Worm (Caenorhabditis elegans): ENCODE results near the gene nhr-37.
A peak's percentile ranks its signal among the peaks of the same experiment; 100 is the strongest.

Gene nhr-37

DNA sequence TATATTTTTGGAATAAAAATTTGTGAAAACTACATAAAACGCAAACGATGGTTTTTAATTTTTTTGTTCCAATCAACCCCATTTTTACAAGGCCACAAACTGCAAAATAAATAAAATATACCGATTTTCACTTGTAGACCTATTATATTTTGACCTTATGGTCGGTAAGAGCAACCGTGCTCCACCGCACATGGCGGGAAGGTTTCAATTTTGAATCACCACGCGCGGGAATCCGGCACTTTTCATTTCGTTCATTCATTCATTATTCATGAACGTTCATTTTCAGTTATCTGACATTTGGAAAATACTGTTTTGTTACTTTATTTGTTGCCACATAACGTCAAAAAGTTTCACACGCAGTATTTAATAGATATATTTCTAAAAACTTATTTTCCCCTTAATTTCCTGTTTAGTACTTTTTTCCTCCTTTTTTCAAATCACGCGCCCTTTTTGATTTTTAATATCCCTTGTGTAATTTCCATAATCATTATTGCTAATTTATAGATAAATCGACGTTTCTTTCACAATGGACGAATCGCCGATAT lies 28.2 kb upstream of the nhr-37 start, which contains the start of gene hcp-1:
TSS of gene hcp-1 (plus strand) at position 495 of the 545 bp plus-strand sequence.
- TF ChIP-seq mep-1 (tag; optimal IDR thresholded peaks at IDR 0.05): peak; percentile 39
- no peak for TF ChIP-seq nhr-76 (tag; optimal IDR thresholded peaks at IDR 0.05)
- TF ChIP-seq lin-13 (tag; optimal IDR thresholded peaks at IDR 0.05): peak; percentile 2
- TF ChIP-seq hlh-1 (tag; optimal IDR thresholded peaks at IDR 0.05): peak; percentile 32
- no peak for TF ChIP-seq flh-1 (GFP tag; optimal IDR thresholded peaks at IDR 0.05)

DNA sequence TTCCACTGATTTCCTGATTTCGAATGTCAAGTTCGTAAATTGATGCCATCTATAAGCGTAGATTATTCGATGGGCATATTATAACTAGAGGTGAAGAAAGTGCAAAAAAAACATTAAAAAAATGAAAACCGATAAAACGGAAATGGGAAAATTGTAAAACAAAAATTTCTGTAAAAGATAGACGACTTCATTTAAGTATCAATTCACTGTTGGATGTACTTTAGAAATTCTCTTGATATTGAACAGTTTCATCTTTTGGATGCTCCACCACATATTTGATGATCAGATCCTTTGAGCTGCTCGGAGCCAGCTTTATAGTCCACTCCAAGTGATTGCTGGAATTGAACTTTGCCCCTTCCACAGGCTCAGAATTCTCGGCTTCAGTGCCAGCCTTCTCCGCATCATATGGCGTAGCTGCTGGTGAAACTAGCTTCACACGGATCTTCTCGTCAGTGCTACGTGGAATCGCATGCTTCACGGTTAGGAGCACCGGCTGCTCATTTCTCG lies 19.4 kb upstream of the nhr-37 start, which contains the start of gene ZK1055.6:
TSS of gene ZK1055.6 (minus strand) at position 51 of the 507 bp plus-strand sequence.
- TF ChIP-seq unc-120 (tag; optimal IDR thresholded peaks at IDR 0.05; ENCODE audit: poor library complexity, severe bottlenecking) (no peak), lin-13 (tag; optimal IDR thresholded peaks at IDR 0.05) (no peak), elt-1 (tag; optimal IDR thresholded peaks at IDR 0.05; ENCODE audit: borderline replicate concordance, insufficient read depth) (no peak)

DNA sequence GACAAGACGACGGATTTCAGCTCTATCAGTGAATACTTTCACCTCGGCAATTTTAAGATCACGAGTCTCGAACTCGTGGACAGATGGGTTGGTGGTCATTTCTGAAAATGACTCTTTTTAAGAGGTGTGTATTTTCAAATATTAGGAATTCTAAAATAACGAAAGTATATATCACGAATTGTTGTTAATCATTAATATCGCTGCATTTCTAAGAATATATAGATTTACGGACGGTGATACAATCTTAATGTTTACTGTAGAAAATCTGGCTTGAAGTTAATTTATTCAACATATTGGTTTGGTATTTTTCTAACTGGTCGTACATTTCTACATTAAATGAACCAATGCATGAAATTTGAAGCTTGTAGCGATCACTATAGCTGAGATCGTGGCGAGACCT lies 16.7 kb upstream of the nhr-37 start, which contains the start of gene ZK1055.7:
TSS of gene ZK1055.7 (minus strand) at position 101 of the 400 bp plus-strand sequence.
- TF ChIP-seq ceh-43 (GFP tag; optimal IDR thresholded peaks at IDR 0.05) (no peak), lin-32 (GFP tag; optimal IDR thresholded peaks at IDR 0.05) (no peak), bed-3 (GFP tag; optimal IDR thresholded peaks at IDR 0.05) (no peak), sptf-1 (tag; optimal IDR thresholded peaks at IDR 0.05) (no peak), nhr-76 (tag; optimal IDR thresholded peaks at IDR 0.05) (no peak), pha-4 (tag; optimal IDR thresholded peaks at IDR 0.05) (no peak)

DNA sequence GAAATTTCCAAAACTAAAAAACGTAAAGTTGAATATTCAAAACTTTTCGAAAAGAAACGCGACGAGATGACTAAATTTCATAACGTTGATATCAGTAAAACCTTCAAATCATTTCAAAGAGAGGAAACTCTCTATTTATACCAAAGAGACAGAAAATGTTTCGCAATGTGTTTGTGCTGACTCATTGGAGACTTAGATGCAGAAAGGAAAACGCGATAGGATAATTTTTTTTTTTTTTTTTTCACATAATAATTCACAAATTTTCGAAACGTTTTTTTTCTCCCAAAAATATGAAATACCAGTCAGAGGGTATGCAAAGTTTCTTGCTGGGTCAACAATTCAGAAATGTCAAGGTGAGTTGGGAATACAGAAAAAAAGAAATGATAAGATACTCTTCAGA lies 15.8 kb upstream of the nhr-37 start:
- TF ChIP-seq nhr-76 (tag; optimal IDR thresholded peaks at IDR 0.05) (no peak), nhr-12 (tag; optimal IDR thresholded peaks at IDR 0.05) (no peak), unc-62 (GFP tag; optimal IDR thresholded peaks at IDR 0.05) (no peak), flh-1 (GFP tag; optimal IDR thresholded peaks at IDR 0.05) (no peak), pha-4 (tag; optimal IDR thresholded peaks at IDR 0.05) (no peak), ceh-39 (tag; optimal IDR thresholded peaks at IDR 0.05) (no peak), nhr-28 (tag; optimal IDR thresholded peaks at IDR 0.05) (no peak), nhr-237 (tag; optimal IDR thresholded peaks at IDR 0.05) (no peak), mab-5 (tag; optimal IDR thresholded peaks at IDR 0.05) (no peak), ham-2 (GFP tag; optimal IDR thresholded peaks at IDR 0.05) (no peak), lin-32 (GFP tag; optimal IDR thresholded peaks at IDR 0.05) (no peak), unc-39 (tag; optimal IDR thresholded peaks at IDR 0.05) (no peak)

DNA sequence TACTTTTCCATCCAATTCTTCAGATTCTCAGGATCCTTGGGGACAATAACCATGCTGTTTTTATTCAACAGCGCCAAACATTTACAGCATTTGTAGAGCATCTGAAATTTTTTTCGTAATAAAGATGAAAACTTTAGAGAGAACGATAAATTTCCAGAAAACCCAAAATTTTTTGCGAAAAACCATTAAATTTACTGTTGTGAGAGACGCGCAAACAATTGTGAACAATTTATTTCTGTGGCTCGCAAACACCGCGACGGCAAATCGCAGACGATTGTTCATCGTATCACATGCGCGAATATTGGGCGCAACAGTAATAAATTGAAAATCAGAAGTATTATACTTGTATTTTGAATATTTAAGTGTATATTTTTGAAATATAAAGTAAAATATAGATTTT lies 10.9 kb upstream of the nhr-37 start, which contains the start of gene gon-14:
TSS of gene gon-14 (minus strand) at position 101 of the 400 bp plus-strand sequence.
- TF ChIP-seq lin-32 (GFP tag; optimal IDR thresholded peaks at IDR 0.05) (no peak), blmp-1 (tag; optimal IDR thresholded peaks at IDR 0.05) (no peak), elt-1 (tag; optimal IDR thresholded peaks at IDR 0.05; ENCODE audit: borderline replicate concordance, insufficient read depth) (no peak), bed-3 (GFP tag; optimal IDR thresholded peaks at IDR 0.05) (no peak), hlh-1 (tag; optimal IDR thresholded peaks at IDR 0.05) (no peak), unc-120 (tag; optimal IDR thresholded peaks at IDR 0.05; ENCODE audit: poor library complexity, severe bottlenecking) (no peak), sptf-1 (tag; optimal IDR thresholded peaks at IDR 0.05) (no peak), nhr-28 (tag; optimal IDR thresholded peaks at IDR 0.05) (no peak), mep-1 (tag; optimal IDR thresholded peaks at IDR 0.05) (no peak), nhr-237 (tag; optimal IDR thresholded peaks at IDR 0.05) (no peak), drap-1 (GFP tag; optimal IDR thresholded peaks at IDR 0.05) (no peak), ceh-43 (GFP tag; optimal IDR thresholded peaks at IDR 0.05) (no peak), unc-39 (tag; optimal IDR thresholded peaks at IDR 0.05) (no peak), pha-4 (tag; optimal IDR thresholded peaks at IDR 0.05) (no peak)

DNA sequence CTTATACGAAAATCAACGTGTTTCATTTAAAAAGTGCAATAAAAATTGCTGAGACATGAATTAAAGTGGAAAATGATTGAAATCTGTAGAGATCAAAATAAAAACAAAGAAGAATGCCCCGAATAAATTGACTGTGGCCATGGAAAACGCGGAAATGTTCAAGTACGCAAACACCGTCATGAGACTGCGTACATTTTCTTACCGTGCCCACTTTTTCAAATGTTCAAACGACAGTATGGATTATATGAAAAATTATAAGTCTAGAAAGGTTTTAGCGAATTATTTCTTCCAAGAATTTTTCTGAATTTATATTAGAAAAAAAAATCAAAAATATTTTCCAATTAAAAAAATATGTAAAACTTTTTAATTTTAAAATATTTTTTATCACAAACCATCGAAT lies 10.5 kb upstream of the nhr-37 start:
- TF ChIP-seq lin-13 (tag; optimal IDR thresholded peaks at IDR 0.05) (peak; percentile 8), mep-1 (tag; optimal IDR thresholded peaks at IDR 0.05) (no peak), M03D4.4 (tag; optimal IDR thresholded peaks at IDR 0.05) (no peak), lsy-2 (tag; optimal IDR thresholded peaks at IDR 0.05) (peak; percentile 87)

DNA sequence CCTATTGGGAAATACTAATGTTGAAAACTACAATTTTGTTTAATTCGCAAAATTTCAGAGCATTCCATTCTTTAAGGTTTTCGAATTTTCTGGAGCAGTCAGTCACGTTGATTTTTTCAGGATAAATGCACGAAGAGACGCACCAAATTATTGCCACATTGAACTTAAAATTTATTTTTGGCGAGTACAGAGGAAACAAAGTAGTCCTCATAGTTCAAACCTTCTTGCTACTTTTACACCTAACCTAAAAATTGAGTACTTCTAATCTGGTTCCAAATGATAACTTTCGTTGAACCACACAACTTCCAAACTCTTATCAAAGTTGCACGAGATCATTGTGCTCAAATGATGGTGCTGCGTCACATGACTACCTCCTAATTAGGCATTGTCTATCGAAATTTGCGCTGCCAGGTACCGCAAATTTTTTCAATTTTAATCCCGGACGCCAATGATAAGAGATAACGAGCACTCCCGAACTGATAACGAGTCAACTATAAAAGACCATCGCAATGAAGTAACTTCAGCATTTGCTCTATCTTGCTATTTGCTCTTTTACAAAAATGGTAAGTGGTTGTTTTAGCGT lies 7.8 kb upstream of the nhr-37 start, which contains the start of gene cpr-4:
TSS of gene cpr-4 (plus strand) at position 523 of the 583 bp plus-strand sequence.
- no peak for TF ChIP-seq ceh-83 (GFP tag; optimal IDR thresholded peaks at IDR 0.05)
- no peak for TF ChIP-seq unc-62 (GFP tag; optimal IDR thresholded peaks at IDR 0.05)
- no peak for TF ChIP-seq mls-2 (tag; optimal IDR thresholded peaks at IDR 0.05)
- no peak for TF ChIP-seq M03D4.4 (tag; optimal IDR thresholded peaks at IDR 0.05)
- TF ChIP-seq lsy-2 (tag; optimal IDR thresholded peaks at IDR 0.05): no peak
- no peak for TF ChIP-seq ceh-39 (tag; optimal IDR thresholded peaks at IDR 0.05)
- no peak for TF ChIP-seq cnd-1 (tag; optimal IDR thresholded peaks at IDR 0.05)
- no peak for TF ChIP-seq sem-2 (GFP tag; optimal IDR thresholded peaks at IDR 0.05)
- TF ChIP-seq unc-120 (tag; optimal IDR thresholded peaks at IDR 0.05; ENCODE audit: poor library complexity, severe bottlenecking): no peak
- TF ChIP-seq ces-1 (GFP tag; optimal IDR thresholded peaks at IDR 0.05): no peak

Measured in whole organism, mixed stage, embryonic.